Worm (Caenorhabditis elegans) whole organism, mixed stage, embryonic: ENCODE results near the gene F33G12.3.

Experiments
- M03D4.4 ChIP-seq: sonication (generic microtip); optimal IDR thresholded peaks from 2 replicates; lab custom pipeline; 2017; ENCODE audit warnings: mild to moderate bottlenecking, missing genetic modification characterization, missing compliant biosample characterization
- bed-3 ChIP-seq: fragments of 200-800 bp; sonication (Bioruptor generic); optimal IDR thresholded peaks from 3 replicates; lab custom pipeline; 2018; ENCODE audit warnings: mild to moderate bottlenecking, missing genetic modification characterization, moderate library complexity, missing compliant biosample characterization
- blmp-1 ChIP-seq: fragments of 150-350 bp; optimal IDR thresholded peaks from 2 replicates; lab custom pipeline; 2014; ENCODE audit warnings: missing biosample characterization, missing genetic modification characterization
- ceh-39 ChIP-seq: fragments of 150-350 bp; optimal IDR thresholded peaks from 2 replicates; lab custom pipeline; 2014; ENCODE audit warnings: missing biosample characterization, missing genetic modification characterization
- ceh-43 ChIP-seq: fragments of 200-800 bp; sonication (Bioruptor generic); optimal IDR thresholded peaks from 2 replicates; lab custom pipeline; 2018; ENCODE audit warnings: mild to moderate bottlenecking, missing genetic modification characterization, moderate library complexity, missing compliant biosample characterization
- ceh-83 ChIP-seq: fragments of 200-800 bp; sonication (Bioruptor generic); optimal IDR thresholded peaks from 2 replicates; lab custom pipeline; 2018; ENCODE audit warnings: mild to moderate bottlenecking, missing genetic modification characterization, missing compliant biosample characterization
- ces-1 ChIP-seq: fragments of 150-350 bp; optimal IDR thresholded peaks from 2 replicates; lab custom pipeline; 2014; ENCODE audit warnings: missing biosample characterization, missing genetic modification reagents, missing genetic modification characterization
- cnd-1 ChIP-seq: fragments of 200-800 bp; sonication (Bioruptor generic); optimal IDR thresholded peaks from 2 replicates; lab custom pipeline; 2018; ENCODE audit warnings: mild to moderate bottlenecking, missing genetic modification characterization, missing compliant biosample characterization
- elt-1 ChIP-seq: sonication (generic microtip); optimal IDR thresholded peaks from 2 replicates; lab custom pipeline; 2017; ENCODE audit warnings: missing genetic modification characterization, mild to moderate bottlenecking, missing compliant biosample characterization, antibody characterized with exemption, moderate library complexity, borderline replicate concordance; ENCODE audit not compliant: insufficient read depth
- elt-3 ChIP-seq: fragments of 150-350 bp; optimal IDR thresholded peaks from 2 replicates; lab custom pipeline; 2014; ENCODE audit warnings: missing biosample characterization, missing genetic modification characterization
- flh-1 ChIP-seq: fragments of 200-800 bp; sonication (Bioruptor generic); optimal IDR thresholded peaks from 2 replicates; lab custom pipeline; 2018; ENCODE audit warnings: mild to moderate bottlenecking, missing genetic modification characterization, moderate library complexity, missing compliant biosample characterization
- ham-2 ChIP-seq: fragments of 200-800 bp; sonication (Bioruptor generic); optimal IDR thresholded peaks from 2 replicates; lab custom pipeline; 2018; ENCODE audit warnings: mild to moderate bottlenecking, missing genetic modification characterization, missing compliant biosample characterization
- hlh-1 ChIP-seq: fragments of 150-350 bp; optimal IDR thresholded peaks from 2 replicates; lab custom pipeline; 2014; ENCODE audit warnings: missing biosample characterization, missing genetic modification reagents, missing genetic modification characterization
- lin-13 ChIP-seq: fragments of 150-350 bp; optimal IDR thresholded peaks from 2 replicates; lab custom pipeline; 2014; ENCODE audit warnings: missing biosample characterization, missing genetic modification characterization
- lin-32 ChIP-seq: fragments of 200-800 bp; sonication (Bioruptor generic); optimal IDR thresholded peaks from 2 replicates; lab custom pipeline; 2018; ENCODE audit warnings: mild to moderate bottlenecking, missing genetic modification characterization, missing compliant biosample characterization
- lsy-2 ChIP-seq: fragments of 150-350 bp; optimal IDR thresholded peaks from 2 replicates; lab custom pipeline; 2014; ENCODE audit warnings: missing biosample characterization, missing genetic modification characterization
- mab-5 ChIP-seq: fragments of 150-350 bp; optimal IDR thresholded peaks from 2 replicates; lab custom pipeline; 2014; ENCODE audit warnings: missing biosample characterization, missing genetic modification characterization
- mep-1 ChIP-seq: fragments of 150-350 bp; optimal IDR thresholded peaks from 2 replicates; lab custom pipeline; 2017; ENCODE audit warnings: missing biosample characterization, missing genetic modification reagents, missing genetic modification characterization, inconsistent platforms
- mls-2 ChIP-seq: sonication (generic microtip); optimal IDR thresholded peaks from 2 replicates; lab custom pipeline; 2016; ENCODE audit warnings: mild to moderate bottlenecking, missing genetic modification characterization, moderate library complexity, missing compliant biosample characterization
- nhr-12 ChIP-seq: fragments of 150-350 bp; optimal IDR thresholded peaks from 2 replicates; lab custom pipeline; 2014; ENCODE audit warnings: missing biosample characterization, missing genetic modification characterization
- nhr-2 ChIP-seq: fragments of 150-350 bp; optimal IDR thresholded peaks from 2 replicates; lab custom pipeline; 2014; ENCODE audit warnings: missing biosample characterization, missing genetic modification characterization
- nhr-237 ChIP-seq: fragments of 150-350 bp; optimal IDR thresholded peaks from 2 replicates; lab custom pipeline; 2014; ENCODE audit warnings: missing biosample characterization, missing genetic modification characterization
- nhr-28 ChIP-seq: fragments of 150-350 bp; optimal IDR thresholded peaks from 2 replicates; lab custom pipeline; 2014; ENCODE audit warnings: missing biosample characterization, missing genetic modification characterization
- nhr-76 ChIP-seq: sonication (generic microtip); optimal IDR thresholded peaks from 2 replicates; lab custom pipeline; 2017; ENCODE audit warnings: missing biosample characterization, missing genetic modification characterization
- pha-4 ChIP-seq: fragments of 150-350 bp; optimal IDR thresholded peaks from 2 replicates; lab custom pipeline; 2018; ENCODE audit warnings: missing biosample characterization, missing genetic modification reagents, missing genetic modification characterization
- sem-2 ChIP-seq: fragments of 200-800 bp; sonication (Bioruptor generic); optimal IDR thresholded peaks from 2 replicates; lab custom pipeline; 2018; ENCODE audit warnings: mild to moderate bottlenecking, missing genetic modification characterization, missing compliant biosample characterization
- snpc-4 ChIP-seq: fragments of 150-350 bp; optimal IDR thresholded peaks from 2 replicates; lab custom pipeline; 2014; ENCODE audit warnings: missing biosample characterization, missing genetic modification characterization
- sptf-1 ChIP-seq: sonication (generic microtip); optimal IDR thresholded peaks from 2 replicates; lab custom pipeline; 2017; ENCODE audit warnings: mild to moderate bottlenecking, missing genetic modification characterization, moderate library complexity, missing compliant biosample characterization
- tbx-8 ChIP-seq: fragments of 200-800 bp; sonication (Bioruptor generic); optimal IDR thresholded peaks from 2 replicates; lab custom pipeline; 2018; ENCODE audit warnings: mild to moderate bottlenecking, missing genetic modification characterization, moderate library complexity, missing compliant biosample characterization
- unc-120 ChIP-seq: sonication (generic microtip); optimal IDR thresholded peaks from 2 replicates; lab custom pipeline; 2017; ENCODE audit warnings: missing genetic modification characterization, missing compliant biosample characterization; ENCODE audit not compliant: poor library complexity, severe bottlenecking
- unc-62 ChIP-seq: fragments of 150-350 bp; optimal IDR thresholded peaks from 2 replicates; lab custom pipeline; 2014; ENCODE audit warnings: missing biosample characterization, missing genetic modification reagents, missing genetic modification characterization
- zip-8 ChIP-seq: fragments of 150-350 bp; optimal IDR thresholded peaks from 2 replicates; lab custom pipeline; 2014; ENCODE audit warnings: missing biosample characterization, missing genetic modification characterization
- ztf-11 ChIP-seq: fragments of 150-350 bp; optimal IDR thresholded peaks from 2 replicates; lab custom pipeline; 2014; ENCODE audit warnings: missing biosample characterization, missing genetic modification characterization

Gene F33G12.3

ce11 chrII:5033935-5034334 is at the start of gene F33G12.3:
Gene F33G12.3, minus strand, starts transcription at chrII:5034035.
- no peak for TF ChIP-seq ztf-11 (tag; lab: Kevin White, UChicago)
- no peak for TF ChIP-seq lin-13
- TF ChIP-seq blmp-1 (tag; lab: Kevin White, UChicago): no peak
- TF ChIP-seq elt-1 (tag; lab: Kevin White, UChicago): no peak
- no peak for TF ChIP-seq unc-62
- TF ChIP-seq cnd-1 (tag; lab: Kevin White, UChicago): no peak
- no peak for TF ChIP-seq zip-8 (tag; lab: Kevin White, UChicago)
- TF ChIP-seq M03D4.4 (tag; lab: Kevin White, UChicago): no peak

- TF ChIP-seq nhr-2 (no peak), nhr-76 (tag; lab: Kevin White, UChicago) (no peak), lin-13 (no peak), elt-3 (tag; lab: Kevin White, UChicago) (no peak), nhr-28 (tag; lab: Kevin White, UChicago) (no peak), ham-2 (GFP tag; lab: Kevin White, UChicago) (no peak), ztf-11 (tag; lab: Kevin White, UChicago) (no peak), mep-1 (tag; lab: Kevin White, UChicago) (no peak), zip-8 (tag; lab: Kevin White, UChicago) (no peak), pha-4 (no peak), ces-1 (GFP tag; lab: Kevin White, UChicago) (no peak), lin-32 (GFP tag; lab: Kevin White, UChicago) (no peak), mls-2 (no peak), unc-120 (tag; lab: Kevin White, UChicago) (no peak), ceh-43 (GFP tag; lab: Kevin White, UChicago) (no peak), ceh-39 (tag; lab: Kevin White, UChicago) (no peak), tbx-8 (GFP tag; lab: Kevin White, UChicago) (no peak), sem-2 (GFP tag; lab: Kevin White, UChicago) (no peak), cnd-1 (tag; lab: Kevin White, UChicago) (no peak), sptf-1 (no peak)
Measured at ce11 chrII:5083341-5083740, 49.5 kb upstream of the F33G12.3 start, which contains the start of gene C04G6.4. Gene C04G6.4, minus strand, starts transcription at chrII:5083441.

ce11 chrII:5081124-5081913 is 47.5 kb upstream of the F33G12.3 start, which contains the start of gene dsh-2:
Gene dsh-2, minus strand, starts transcription at chrII:5081174.
- TF ChIP-seq blmp-1 (tag; lab: Kevin White, UChicago) (no peak), sptf-1 (no peak), pha-4 (no peak), ces-1 (GFP tag; lab: Kevin White, UChicago) (peak; percentile 94), unc-120 (tag; lab: Kevin White, UChicago) (peak; percentile 10), mep-1 (tag; lab: Kevin White, UChicago) (peak; percentile 64), ceh-39 (tag; lab: Kevin White, UChicago) (peak; percentile 82), lsy-2 (peak; percentile 20), nhr-28 (tag; lab: Kevin White, UChicago) (no peak), nhr-2 (peak; percentile 70), nhr-237 (tag; lab: Kevin White, UChicago) (no peak), tbx-8 (GFP tag; lab: Kevin White, UChicago) (no peak), bed-3 (GFP tag; lab: Kevin White, UChicago) (no peak), lin-13 (peak; percentile 44), ceh-83 (no peak), flh-1 (no peak), hlh-1 (peak; percentile 13), snpc-4 (tag; lab: Kevin White, UChicago) (no peak), nhr-76 (tag; lab: Kevin White, UChicago) (no peak), unc-62 (peak; percentile 86), zip-8 (tag; lab: Kevin White, UChicago) (no peak), mab-5 (tag; lab: Kevin White, UChicago) (no peak)

- TF ChIP-seq mab-5 (tag; lab: Kevin White, UChicago) (no peak), flh-1 (no peak), snpc-4 (tag; lab: Kevin White, UChicago) (no peak), lin-32 (GFP tag; lab: Kevin White, UChicago) (no peak), mls-2 (no peak), ces-1 (GFP tag; lab: Kevin White, UChicago) (no peak), bed-3 (GFP tag; lab: Kevin White, UChicago) (no peak), nhr-76 (tag; lab: Kevin White, UChicago) (no peak), ceh-39 (tag; lab: Kevin White, UChicago) (no peak), nhr-12 (no peak), nhr-28 (tag; lab: Kevin White, UChicago) (no peak), nhr-2 (no peak), ceh-83 (no peak)
- TF ChIP-seq, all 35 proteins: peak for 0
Measured at ce11 chrII:5071265-5071664, 37.4 kb upstream of the F33G12.3 start, which contains the start of gene C27A2.7. Gene C27A2.7, minus strand, starts transcription at chrII:5071365.
